Worm (Caenorhabditis elegans) whole organism, midembryonic: ENCODE measurements around the gene unc-86.

Experiments
- flt-1 ChIP-seq: fragments of 200-800 bp; sonication (Bioruptor generic); IDR thresholded peaks from 2 replicates; pipeline ENCODE4 v1.3.6; 2022; ENCODE audit warnings: missing genetic modification characterization, missing compliant biosample characterization
- med-1 ChIP-seq: sonication (generic microtip); optimal IDR thresholded peaks from 2 replicates; lab custom pipeline; 2017; ENCODE audit warnings: missing genetic modification characterization, mild to moderate bottlenecking, missing compliant biosample characterization, antibody characterized with exemption, missing genetic modification reagents; ENCODE audit not compliant: insufficient read depth
- ref-1 ChIP-seq: fragments of 200-800 bp; sonication (Bioruptor generic); conservative IDR thresholded peaks from 2 replicates; pipeline ENCODE4 v1.3.6; 2022; ENCODE audit warnings: missing genetic modification reagents, missing genetic modification characterization, missing compliant biosample characterization
- tab-1 ChIP-seq: fragments of 200-800 bp; sonication (Bioruptor generic); IDR thresholded peaks from 2 replicates; pipeline ENCODE4 v1.3.6; 2022; ENCODE audit warnings: missing genetic modification characterization, missing compliant biosample characterization

ce11 chrIII:8247051-8247450 lies 30.9 kb upstream of the unc-86 start, which contains the start of gene C02F5.13:
- TF ChIP-seq tab-1 (GFP tag; lab: Robert Waterston, UW): no peak
- TF ChIP-seq med-1 (GFP tag; lab: Kevin White, UChicago): no peak
- no peak for TF ChIP-seq ref-1 (GFP tag; lab: Robert Waterston, UW)
- no peak for TF ChIP-seq flt-1 (GFP tag; lab: Robert Waterston, UW)
